Worm (Caenorhabditis elegans): ENCODE data around the gene clk-1.

clk-1 gene

DNA sequence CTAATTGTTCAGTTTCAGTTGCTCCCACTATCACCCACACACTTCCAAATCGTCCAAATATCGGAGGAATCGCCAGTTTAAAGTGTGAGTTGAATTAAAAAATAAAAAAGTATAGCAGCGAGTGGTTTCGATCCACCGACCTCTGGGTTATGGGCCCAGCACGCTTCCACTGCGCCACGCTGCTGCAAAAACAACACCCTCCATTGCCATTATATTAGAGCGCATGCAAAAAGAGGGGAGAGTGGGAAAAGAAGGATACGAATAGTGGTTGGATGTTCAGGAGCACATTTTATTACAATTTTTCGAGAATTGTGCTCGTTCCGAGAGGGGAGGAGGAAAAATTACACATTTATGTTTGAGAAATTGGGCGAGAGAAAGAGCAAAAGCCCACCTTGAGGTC, 17.2 kb downstream of the clk-1 start (continued):
- peak; percentile 25 for TF ChIP-seq nhr-111 (GFP tag; optimal IDR thresholded peaks at IDR 0.05)
- no peak for TF ChIP-seq ZK546.5 (tag; optimal IDR thresholded peaks at IDR 0.05)
- TF ChIP-seq nhr-25 (tag; optimal IDR thresholded peaks at IDR 0.05; ENCODE audit: borderline replicate concordance, insufficient read depth): no peak
- TF ChIP-seq zip-11 (GFP tag; IDR thresholded peaks at IDR 0.05): peak; percentile 58; the same call in 1 of the 2 replicates
- peak; percentile 90 for TF ChIP-seq pha-4 (GFP tag; IDR thresholded peaks at IDR 0.05)
- no peak for TF ChIP-seq pha-4 (tag; optimal IDR thresholded peaks at IDR 0.05)
- peak; percentile 80 for TF ChIP-seq mxl-2 (GFP tag; conservative IDR thresholded peaks at IDR 0.05)
- no peak for TF ChIP-seq tag-97 (GFP tag; IDR thresholded peaks at IDR 0.05)
- peak; percentile 46; the same call in 1 of the 2 replicates for TF ChIP-seq snpc-1.2 (GFP tag; IDR thresholded peaks at IDR 0.05)
- peak; percentile 68 for TF ChIP-seq lin-1 (GFP tag; IDR thresholded peaks at IDR 0.05)

- TF ChIP-seq mxl-2 (GFP tag; conservative IDR thresholded peaks at IDR 0.05) (no peak), D1046.2 (GFP tag; IDR thresholded peaks at IDR 0.05) (no peak), lim-7 (GFP tag; IDR thresholded peaks at IDR 0.05) (no peak), Y5F2A.4 (GFP tag; optimal IDR thresholded peaks at IDR 0.05) (no peak), hlh-11 (tag; optimal IDR thresholded peaks at IDR 0.05) (no peak), ceh-62 (tag; optimal IDR thresholded peaks at IDR 0.05) (no peak), hif-1 (tag; optimal IDR thresholded peaks at IDR 0.05) (no peak), php-3 (GFP tag; IDR thresholded peaks at IDR 0.05) (no peak), ceh-20 (GFP tag; IDR thresholded peaks at IDR 0.05) (no peak), hlh-30 (tag; optimal IDR thresholded peaks at IDR 0.05; ENCODE audit: insufficient read depth) (no peak), tra-1 (GFP tag; IDR thresholded peaks at IDR 0.05) (no peak), spr-1 (tag; optimal IDR thresholded peaks at IDR 0.05) (no peak), daf-16 (GFP tag; optimal IDR thresholded peaks at IDR 0.05) (no peak), daf-16 (tag; optimal IDR thresholded peaks at IDR 0.05) (no peak)
Observed at ce11 chrIII:5301786-5302268, 24.1 kb downstream of the clk-1 start, which contains the start of the genes T15B12.2 and F52C9.5. Gene T15B12.2, minus strand, starts transcription at chrIII:5301886. Gene F52C9.5, plus strand, starts transcription at chrIII:5302218.

- peak in 1 of 2 experiments; percentile 98 for TF ChIP-seq unc-62 (GFP tag; optimal IDR thresholded peaks at IDR 0.05 in 1 of 2)
- no peak for TF ChIP-seq unc-62 (tag; optimal IDR thresholded peaks at IDR 0.05)
- TF ChIP-seq D1046.2 (GFP tag; IDR thresholded peaks at IDR 0.05): no peak
- no peak for TF ChIP-seq egl-43 (GFP tag; IDR thresholded peaks at IDR 0.05)
Observed at ce11 chrIII:5304044-5304443, 26.4 kb downstream of the clk-1 start.

DNA sequence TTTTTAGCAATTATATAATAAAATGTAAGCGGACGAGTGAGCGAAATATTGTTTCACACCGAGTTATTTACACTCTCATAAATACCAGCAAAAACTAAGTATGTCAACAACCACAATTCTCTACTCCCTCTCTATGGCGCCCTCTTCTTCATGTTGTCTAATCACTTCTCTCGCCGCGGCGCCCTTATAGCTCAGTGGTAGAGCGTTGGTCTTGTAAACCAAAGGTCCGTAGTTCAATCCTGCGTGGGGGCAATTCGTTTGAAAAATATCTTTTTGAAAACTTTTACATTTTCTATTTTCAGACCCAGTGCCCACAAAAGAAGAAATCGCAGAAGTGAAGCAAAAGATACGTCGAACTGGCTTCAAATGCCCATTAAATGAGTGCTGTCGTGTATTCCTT, 28.0 kb downstream of the clk-1 start:
- TF ChIP-seq lin-29 (GFP tag; IDR thresholded peaks at IDR 0.05) (0 out of 2 replicates have a peak, but pooled peaks have one; percentile 46), madf-5 (GFP tag; IDR thresholded peaks at IDR 0.05) (peak; percentile 88 to 97), cey-2 (tag; optimal IDR thresholded peaks at IDR 0.05; ENCODE audit: borderline replicate concordance, insufficient read depth) (no peak), php-3 (GFP tag; IDR thresholded peaks at IDR 0.05) (peak; percentile 75), dmd-6 (GFP tag; IDR thresholded peaks at IDR 0.05) (peak; percentile 66), pqm-1 (tag; optimal IDR thresholded peaks at IDR 0.05) (no peak), lin-15B (tag; optimal IDR thresholded peaks at IDR 0.05) (no peak), ceh-44 (GFP tag; IDR thresholded peaks at IDR 0.05) (peak; percentile 78), arid-1 (GFP tag; conservative IDR thresholded peaks at IDR 0.05) (peak; percentile 95), ztf-7 (tag; optimal IDR thresholded peaks at IDR 0.05) (peak; percentile 63), snpc-1.2 (GFP tag; IDR thresholded peaks at IDR 0.05) (peak; percentile 91), saeg-2 (GFP tag; IDR thresholded peaks at IDR 0.05) (0 out of 2 replicates have a peak, but pooled peaks have one; percentile 72), zfp-3 (GFP tag; conservative IDR thresholded peaks at IDR 0.05) (0 out of 2 replicates have a peak, but pooled peaks have one; percentile 40), spr-1 (tag; optimal IDR thresholded peaks at IDR 0.05) (peak; percentile 69), dmd-8 (GFP tag; IDR thresholded peaks at IDR 0.05) (peak; percentile 99), mxl-2 (GFP tag; conservative IDR thresholded peaks at IDR 0.05) (peak; percentile 86), ZK546.5 (tag; optimal IDR thresholded peaks at IDR 0.05) (no peak), daf-16 (GFP tag; optimal IDR thresholded peaks at IDR 0.05) (peak; percentile 57 to 83), daf-16 (tag; optimal IDR thresholded peaks at IDR 0.05) (peak; percentile 83), zag-1 (tag; optimal IDR thresholded peaks at IDR 0.05) (no peak), ZK337.2 (GFP tag; IDR thresholded peaks at IDR 0.05) (peak; percentile 84), ces-1 (GFP tag; optimal IDR thresholded peaks at IDR 0.05) (no peak), lir-3 (tag; optimal IDR thresholded peaks at IDR 0.05) (peak; percentile 81), dpl-1 (GFP tag; optimal IDR thresholded peaks at IDR 0.05) (peak; percentile 50), Y5F2A.4 (GFP tag; optimal IDR thresholded peaks at IDR 0.05) (peak; percentile 79), jun-1 (tag; optimal IDR thresholded peaks at IDR 0.05) (no peak)
